Fruit fly (Drosophila melanogaster) whole organism, wandering third instar larva: Measurements from ENCODE around the gene cact.

Experiments used
- Abd-B ChIP-seq: fragments of >200 bp; optimal IDR thresholded peaks from 2 replicates; lab custom pipeline; 2017; ENCODE audit warnings: missing biosample characterization, missing genetic modification characterization
- CG32264 ChIP-seq: fragments of 200-800 bp; sonication (Bioruptor generic); optimal IDR thresholded peaks from 2 replicates; lab custom pipeline; 2016; ENCODE audit warnings: missing biosample characterization, missing genetic modification characterization
- CG9705 ChIP-seq: fragments of 200-800 bp; sonication (Bioruptor generic); optimal IDR thresholded peaks from 2 replicates; lab custom pipeline; 2018; ENCODE audit warnings: missing biosample characterization, mild to moderate bottlenecking, missing genetic modification characterization
- CrebA ChIP-seq: fragments of 200-800 bp; sonication (Bioruptor generic); optimal IDR thresholded peaks from 2 replicates; lab custom pipeline; 2016; ENCODE audit warnings: missing biosample characterization, mild to moderate bottlenecking, missing genetic modification characterization, borderline replicate concordance
- Dfd ChIP-seq: fragments of >200 bp; optimal IDR thresholded peaks from 2 replicates; lab custom pipeline; 2017; ENCODE audit warnings: missing biosample characterization, missing genetic modification characterization
- Dif ChIP-seq: fragments of 200-275, 200-300 bp; sonication (Bioruptor generic); optimal IDR thresholded peaks from 2 replicates; lab custom pipeline; 2018; ENCODE audit warnings: missing biosample characterization, missing genetic modification characterization; ENCODE audit not compliant: partially characterized antibody
- GATAd ChIP-seq: sonication (Bioruptor generic); optimal IDR thresholded peaks from 2 replicates; lab custom pipeline; 2016; ENCODE audit warnings: missing biosample characterization, missing genetic modification characterization
- HLH106 ChIP-seq: fragments of 200-800 bp; optimal IDR thresholded peaks from 3 replicates; lab custom pipeline; 2019; ENCODE audit warnings: missing biosample characterization, mild to moderate bottlenecking, missing genetic modification characterization, moderate library complexity
- Hnf4 ChIP-seq: fragments of 200-800 bp; sonication (Bioruptor generic); optimal IDR thresholded peaks from 2 replicates; lab custom pipeline; 2016; ENCODE audit warnings: missing biosample characterization, mild to moderate bottlenecking, missing genetic modification characterization
- Hr78 ChIP-seq: fragments of >200 bp; optimal IDR thresholded peaks from 2 replicates; lab custom pipeline; 2017; ENCODE audit warnings: missing biosample characterization, missing genetic modification characterization
- Hr83 ChIP-seq: fragments of 200-300 bp; sonication (Bioruptor generic); optimal IDR thresholded peaks from 2 replicates; lab custom pipeline; 2016; ENCODE audit warnings: missing biosample characterization, mild to moderate bottlenecking, missing genetic modification characterization, moderate library complexity; ENCODE audit not compliant: poor library complexity, severe bottlenecking
- Jra ChIP-seq: sonication (Bioruptor generic); optimal IDR thresholded peaks from 2 replicates; lab custom pipeline; 2016; ENCODE audit warnings: missing biosample characterization, missing genetic modification characterization
- Mio ChIP-seq: sonication (Bioruptor generic); optimal IDR thresholded peaks from 2 replicates; lab custom pipeline; 2016; ENCODE audit warnings: missing biosample characterization, missing genetic modification characterization
- Myc ChIP-seq: fragments of >200 bp; optimal IDR thresholded peaks from 2 replicates; lab custom pipeline; 2017
- N ChIP-seq: fragments of >200 bp; optimal IDR thresholded peaks from 2 replicates; lab custom pipeline; 2018; ENCODE audit warnings: missing biosample characterization, missing external identifiers, missing genetic modification characterization
- OdsH ChIP-seq: fragments of 200-800 bp; sonication (Bioruptor generic); optimal IDR thresholded peaks from 2 replicates; lab custom pipeline; 2016; ENCODE audit warnings: missing biosample characterization, mild to moderate bottlenecking, missing genetic modification characterization
- Rel ChIP-seq, 2 experiments: fragments of 200-800 bp; sonication (Bioruptor generic) in 1 of 2; optimal IDR thresholded peaks; 2 replicates in 1 of 2; 3 replicates in 1 of 2; lab custom pipeline; 2016 to 2019; ENCODE audit warnings: mild to moderate bottlenecking in 2 of 2, missing biosample characterization in 2 of 2, missing genetic modification characterization in 2 of 2, moderate library complexity in 1 of 2
- Sp1 ChIP-seq: fragments of 200-800 bp; sonication (Bioruptor generic); optimal IDR thresholded peaks from 3 replicates; lab custom pipeline; 2019; ENCODE audit warnings: missing biosample characterization, mild to moderate bottlenecking, missing genetic modification characterization, moderate library complexity
- Vsx2 ChIP-seq: fragments of 200-300, 225-300 bp; sonication (Bioruptor generic); optimal IDR thresholded peaks from 2 replicates; lab custom pipeline; 2018; ENCODE audit warnings: missing biosample characterization, missing genetic modification characterization; ENCODE audit not compliant: partially characterized antibody
- br ChIP-seq: fragments of 200-800 bp; sonication (Bioruptor generic); optimal IDR thresholded peaks from 2 replicates; lab custom pipeline; 2016; ENCODE audit warnings: missing biosample characterization, missing genetic modification characterization
- brk ChIP-seq: fragments of 200-800 bp; sonication (Bioruptor generic); optimal IDR thresholded peaks from 2 replicates; lab custom pipeline; 2016; ENCODE audit warnings: missing biosample characterization, mild to moderate bottlenecking, missing genetic modification characterization
- dl ChIP-seq, 2 experiments: fragments of 175-275, 200-275 bp in 1 of 2; fragments of 200-275 bp in 1 of 2; sonication (Bioruptor generic); optimal IDR thresholded peaks; lab custom pipeline; 2018; ENCODE audit warnings: mild to moderate bottlenecking in 2 of 2, missing biosample characterization in 2 of 2, missing genetic modification characterization in 2 of 2, moderate library complexity in 2 of 2; ENCODE audit not compliant: partially characterized antibody in 2 of 2, insufficient read depth in 1 of 2
- dmrt93B ChIP-seq: fragments of 200-800 bp; sonication (Bioruptor generic); optimal IDR thresholded peaks from 2 replicates; lab custom pipeline; 2018; ENCODE audit warnings: missing biosample characterization, mild to moderate bottlenecking, missing genetic modification characterization
- dsf ChIP-seq: sonication (Bioruptor generic); optimal IDR thresholded peaks from 2 replicates; lab custom pipeline; 2016; ENCODE audit warnings: missing biosample characterization, missing genetic modification characterization, borderline replicate concordance
- ey ChIP-seq: fragments of 200-800 bp; sonication (Bioruptor generic); optimal IDR thresholded peaks from 2 replicates; lab custom pipeline; 2016; ENCODE audit warnings: missing biosample characterization, missing genetic modification characterization
- foxo ChIP-seq, 2 experiments: fragments of 200-800 bp; sonication (Bioruptor generic); optimal IDR thresholded peaks; 2 replicates in 1 of 2; 3 replicates in 1 of 2; lab custom pipeline; 2016 to 2017; ENCODE audit warnings: missing biosample characterization in 2 of 2, missing genetic modification characterization in 2 of 2
- fru ChIP-seq: fragments of 200-800 bp; sonication (Bioruptor generic); optimal IDR thresholded peaks from 3 replicates; lab custom pipeline; 2016; ENCODE audit warnings: missing biosample characterization, mild to moderate bottlenecking, missing genetic modification characterization
- h ChIP-seq: fragments of 200-800 bp; sonication (Bioruptor generic); optimal IDR thresholded peaks from 3 replicates; lab custom pipeline; 2016; ENCODE audit warnings: missing biosample characterization, mild to moderate bottlenecking, missing genetic modification characterization
- jim ChIP-seq: fragments of 175-275, 200-325 bp; sonication (Bioruptor generic); optimal IDR thresholded peaks from 2 replicates; lab custom pipeline; 2016; ENCODE audit warnings: missing biosample characterization, mild to moderate bottlenecking, missing genetic modification characterization
- lola ChIP-seq: fragments of >200 bp; optimal IDR thresholded peaks from 2 replicates; lab custom pipeline; 2017; ENCODE audit warnings: missing biosample characterization, missing genetic modification characterization
- pan ChIP-seq: fragments of >200 bp; optimal IDR thresholded peaks from 2 replicates; lab custom pipeline; 2017
- psq ChIP-seq: fragments of 200-800 bp; sonication (Bioruptor generic); optimal IDR thresholded peaks from 3 replicates; lab custom pipeline; 2017; ENCODE audit warnings: missing biosample characterization, mild to moderate bottlenecking, missing genetic modification characterization, moderate library complexity
- rgr ChIP-seq: fragments of 200-800 bp; sonication (Bioruptor generic); optimal IDR thresholded peaks from 3 replicates; lab custom pipeline; 2016; ENCODE audit warnings: missing biosample characterization, mild to moderate bottlenecking, missing genetic modification characterization
- sage ChIP-seq: fragments of 200-800 bp; sonication (Bioruptor generic); optimal IDR thresholded peaks from 2 replicates; lab custom pipeline; 2016; ENCODE audit warnings: missing biosample characterization, mild to moderate bottlenecking, missing genetic modification characterization
- sv ChIP-seq: fragments of 200-800 bp; sonication (Bioruptor generic); optimal IDR thresholded peaks from 3 replicates; lab custom pipeline; 2016; ENCODE audit warnings: missing biosample characterization, missing genetic modification characterization
- tai ChIP-seq: sonication (Bioruptor generic); optimal IDR thresholded peaks from 2 replicates; lab custom pipeline; 2016; ENCODE audit warnings: missing biosample characterization, missing genetic modification characterization
- usp ChIP-seq: fragments of >200 bp; optimal IDR thresholded peaks from 2 replicates; lab custom pipeline; 2017; ENCODE audit warnings: missing biosample characterization, missing genetic modification characterization
- woc ChIP-seq: sonication (Bioruptor generic); optimal IDR thresholded peaks from 2 replicates; lab custom pipeline; 2016; ENCODE audit warnings: missing biosample characterization, mild to moderate bottlenecking, missing genetic modification characterization

The cact gene

DNA sequence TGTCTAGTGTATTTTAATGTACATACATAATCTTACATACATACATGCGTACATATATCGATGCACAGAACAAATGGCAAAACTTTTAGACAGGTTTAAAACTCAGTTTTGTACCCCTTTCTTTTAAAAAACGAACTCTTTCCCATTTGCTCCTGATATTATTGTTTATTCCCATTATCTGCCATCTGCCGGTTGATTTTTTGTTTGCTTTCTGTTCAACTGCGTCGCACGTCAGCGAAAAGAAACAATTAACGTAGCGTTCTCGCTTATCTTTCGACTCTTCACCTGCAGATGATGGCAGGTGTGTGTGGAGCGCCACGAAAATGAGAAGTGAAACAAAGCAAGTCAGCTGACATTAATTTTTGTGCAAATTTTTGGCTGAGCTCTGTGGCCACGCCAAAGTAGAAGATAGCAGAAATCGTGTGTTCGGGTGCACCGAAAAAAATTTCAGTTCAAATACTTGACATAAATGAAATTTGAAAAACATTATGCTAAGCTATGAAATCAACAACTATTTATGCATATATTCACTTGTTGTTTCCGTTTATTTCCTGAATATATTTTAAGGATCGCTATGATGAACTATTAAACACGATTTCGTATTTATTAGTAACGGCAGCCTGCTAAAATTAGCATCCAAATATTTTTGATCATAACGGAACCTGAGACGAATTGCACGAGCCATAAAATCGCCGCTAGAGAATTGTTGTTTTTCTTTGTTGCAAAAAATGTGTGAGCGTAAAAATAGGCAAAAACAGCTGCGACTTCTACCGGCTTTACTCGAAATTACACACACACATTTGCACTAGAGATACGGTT is 55.1 kb downstream of the cact start:
- TF ChIP-seq usp (no peak), tai (no peak), rgr (GFP tag; lab: Kevin White, UChicago) (peak; percentile 35), Myc (lab: Kevin White, UChicago) (no peak), Mio (GFP tag; lab: Kevin White, UChicago) (no peak), Abd-B (GFP tag; lab: Kevin White, UChicago) (no peak), dsf (GFP tag; lab: Kevin White, UChicago) (no peak), brk (peak; percentile 29), fru (GFP tag; lab: Kevin White, UChicago) (peak; percentile 82), lola (no peak), foxo (GFP tag; optimal IDR thresholded peaks at IDR 0.05; lab: Kevin White, UChicago) (peak in 1 of 2 experiments; percentile 85), Sp1 (GFP tag; lab: Kevin White, UChicago) (peak; percentile 76), h (GFP tag; lab: Kevin White, UChicago) (peak; percentile 75), dl (GFP tag; optimal IDR thresholded peaks at IDR 0.05; lab: Kevin White, UChicago; ENCODE audit: insufficient read depth in 1 of 2, partially characterized antibody in 2 of 2) (no peak), Dfd (GFP tag; lab: Kevin White, UChicago) (no peak), Jra (peak; percentile 12), CrebA (no peak), ey (GFP tag; lab: Kevin White, UChicago) (peak; percentile 37), Hr78 (GFP tag; lab: Kevin White, UChicago) (no peak), br (GFP tag; lab: Kevin White, UChicago) (peak; percentile 76), woc (peak; percentile 50), dmrt93B (GFP tag; lab: Kevin White, UChicago) (peak; percentile 57), CG32264 (GFP tag; lab: Kevin White, UChicago) (no peak), N (GFP tag; lab: Kevin White, UChicago) (no peak), pan (no peak), Vsx2 (GFP tag; lab: Kevin White, UChicago) (no peak), Rel (GFP tag; optimal IDR thresholded peaks at IDR 0.05; lab: Kevin White, UChicago) (no peak), Rel (tag; optimal IDR thresholded peaks at IDR 0.05; lab: Kevin White, UChicago) (peak; percentile 19), psq (GFP tag; lab: Kevin White, UChicago) (peak; percentile 62), sage (GFP tag; lab: Kevin White, UChicago) (no peak), CG9705 (GFP tag; lab: Kevin White, UChicago) (no peak), Dif (GFP tag; lab: Kevin White, UChicago) (no peak), Hnf4 (peak; percentile 15), GATAd (GFP tag; lab: Kevin White, UChicago) (no peak), Hr83 (GFP tag; lab: Kevin White, UChicago) (peak; percentile 11), jim (GFP tag; lab: Kevin White, UChicago) (no peak), OdsH (GFP tag; lab: Kevin White, UChicago) (peak; percentile 61), HLH106 (tag; lab: Kevin White, UChicago) (peak; percentile 76), sv (no peak)
- TF ChIP-seq, all 38 proteins: peak for 17
